Worm (Caenorhabditis elegans) whole organism, dauer: Measurements from ENCODE around the gene T07F10.5.

Source experiments
- unc-62 ChIP-seq: sonication (generic microtip); optimal IDR thresholded peaks from 2 replicates; lab custom pipeline; 2017; ENCODE audit warnings: missing biosample characterization, missing genetic modification reagents, missing genetic modification characterization

The T07F10.5 gene

DNA sequence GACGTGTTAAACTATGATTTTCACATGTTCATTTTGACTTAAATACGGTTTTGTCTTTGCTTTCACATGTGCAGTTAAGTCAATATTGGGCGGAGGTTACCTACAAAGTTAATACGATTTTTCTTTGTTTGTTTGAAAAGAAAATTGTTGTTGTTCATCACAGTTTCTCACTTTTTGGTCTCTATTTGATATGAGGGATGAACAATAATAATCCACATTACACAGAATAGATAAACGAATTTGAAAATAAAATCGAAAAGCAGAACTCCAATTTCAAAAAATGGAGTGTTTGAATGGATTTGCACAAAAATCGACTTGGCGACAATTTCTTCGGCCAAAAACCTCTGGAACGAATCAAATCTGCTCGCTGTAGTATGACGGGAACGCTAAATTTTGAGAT is 41.0 kb downstream of the T07F10.5 start, which contains the start of gene ttr-29:
Gene ttr-29 (minus strand): TSS at position 101 of the 400 bp plus-strand sequence.
- TF ChIP-seq unc-62: no peak

DNA sequence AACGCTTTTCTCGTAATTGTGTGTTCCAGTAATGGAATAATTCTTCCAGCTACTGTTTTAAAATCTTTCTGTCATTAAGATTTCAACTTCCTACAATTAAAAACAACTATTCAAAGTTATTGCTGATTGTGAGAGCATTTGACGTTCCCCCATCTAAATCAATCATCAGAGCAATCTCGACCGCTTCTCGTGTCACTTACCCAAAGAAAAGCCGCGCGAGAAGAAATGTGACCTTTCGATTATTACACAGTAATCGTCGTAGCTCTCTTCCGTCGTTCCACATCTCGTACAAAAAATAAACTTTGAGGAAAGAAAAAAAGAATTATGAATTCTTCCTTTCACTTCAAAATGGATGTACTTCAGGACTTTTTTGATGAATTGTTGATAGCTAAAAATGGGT is 41.7 kb downstream of the T07F10.5 start:
- no peak for TF ChIP-seq unc-62

DNA sequence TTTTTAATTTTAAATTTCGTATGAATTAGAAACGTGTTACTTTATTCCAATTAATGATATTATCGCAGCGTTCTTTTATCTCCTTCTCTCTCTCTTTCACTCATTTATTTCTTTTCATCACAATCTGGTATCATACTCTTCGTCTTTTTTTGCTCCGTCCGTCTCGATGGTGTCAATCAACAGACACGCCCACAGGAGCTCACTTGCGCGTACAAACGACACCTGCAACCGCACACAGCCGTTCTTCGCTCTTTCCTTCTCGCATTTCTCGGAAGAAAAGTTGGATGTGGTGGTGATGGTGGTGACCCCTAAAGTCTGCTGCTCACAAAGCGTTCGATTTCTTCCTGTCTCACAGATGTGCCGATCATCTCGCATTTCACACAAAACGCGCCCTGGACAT is 42.9 kb downstream of the T07F10.5 start:
- no peak for TF ChIP-seq unc-62

DNA sequence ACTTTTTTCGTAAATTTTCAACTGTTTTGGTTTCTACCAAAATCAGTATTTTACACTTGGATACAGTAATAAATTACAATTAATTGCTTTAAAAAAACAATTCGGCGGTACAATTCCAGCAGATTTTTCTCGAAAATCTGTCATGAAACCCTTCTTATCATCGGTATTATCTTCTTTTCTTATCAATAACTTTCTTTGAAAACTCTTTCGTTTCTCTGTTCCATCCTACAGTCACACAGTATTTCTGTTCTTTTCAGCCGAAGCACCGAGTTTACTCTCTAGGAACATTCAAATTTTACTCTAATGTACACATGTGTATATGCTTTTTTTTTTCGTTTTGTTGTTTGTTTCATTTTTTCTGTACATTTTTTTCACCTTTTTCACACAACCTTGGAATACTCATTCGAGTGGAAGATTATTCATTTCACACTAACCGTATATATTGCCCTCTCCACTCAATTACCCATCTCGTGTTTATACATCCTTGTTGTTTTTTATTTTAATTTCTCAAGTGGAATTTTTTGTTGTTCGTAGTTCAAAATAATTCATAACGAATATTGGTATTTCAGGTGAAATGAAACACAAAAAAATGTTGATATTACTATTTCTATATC is 43.9 kb downstream of the T07F10.5 start, which contains the start of gene nid-1:
Gene nid-1 (plus strand): TSS at position 564 of the 614 bp plus-strand sequence.
- TF ChIP-seq unc-62: no peak
